Fruit fly (Drosophila melanogaster) whole organism, embryonic: ENCODE data around the gene EMC6.
A peak's percentile ranks its signal among the peaks of the same experiment; 100 is the strongest.

Experiments
- Atf6 ChIP-seq: fragments of 200-800 bp; sonication (Bioruptor generic); IDR thresholded peaks from 2 replicates; pipeline ENCODE4 v1.3.6; 2022; ENCODE audit warnings: missing biosample characterization, missing genetic modification characterization
- C15 ChIP-seq: fragments of 200-800 bp; sonication (Bioruptor generic); IDR thresholded peaks from 3 replicates; pipeline ENCODE4 v1.3.6; 2022; ENCODE audit warnings: missing biosample characterization, missing genetic modification characterization
- CG10147 ChIP-seq: fragments of 200-800 bp; sonication (Bioruptor generic); optimal IDR thresholded peaks from 2 replicates; lab custom pipeline; 2019; ENCODE audit warnings: missing biosample characterization, mild to moderate bottlenecking, missing genetic modification characterization, moderate library complexity
- CG10366 ChIP-seq: fragments of 200-800 bp; sonication (Bioruptor generic); IDR thresholded peaks from 2 replicates; pipeline ENCODE4 v1.3.6; 2022; ENCODE audit warnings: missing biosample characterization, missing genetic modification characterization
- CG10462 ChIP-seq: fragments of 200-800 bp; sonication (Bioruptor generic); optimal IDR thresholded peaks from 2 replicates; lab custom pipeline; 2016; ENCODE audit warnings: missing biosample characterization, missing genetic modification characterization
- CG12299 ChIP-seq: fragments of 200-800 bp; sonication (Bioruptor generic); optimal IDR thresholded peaks from 2 replicates; lab custom pipeline; 2018; ENCODE audit warnings: missing biosample characterization, mild to moderate bottlenecking, missing genetic modification characterization
- CG12769 ChIP-seq: fragments of 200-800 bp; sonication (Bioruptor generic); optimal IDR thresholded peaks from 2 replicates; lab custom pipeline; 2019; ENCODE audit warnings: missing biosample characterization, mild to moderate bottlenecking, missing genetic modification characterization, moderate library complexity
- CG18011 ChIP-seq: fragments of 200-800 bp; sonication (Bioruptor generic); optimal IDR thresholded peaks from 2 replicates; lab custom pipeline; 2017; ENCODE audit warnings: missing biosample characterization, missing genetic modification characterization, mild to moderate bottlenecking, moderate library complexity, missing genotype
- CG18476 ChIP-seq: fragments of 200-800 bp; sonication (Bioruptor generic); optimal IDR thresholded peaks from 2 replicates; lab custom pipeline; 2016; ENCODE audit warnings: missing biosample characterization, mild to moderate bottlenecking, missing genetic modification characterization
- CG2202 ChIP-seq: fragments of 200-800 bp; sonication (Bioruptor generic); optimal IDR thresholded peaks from 2 replicates; lab custom pipeline; 2018; ENCODE audit warnings: missing biosample characterization, mild to moderate bottlenecking, missing genetic modification characterization
- CG3281 ChIP-seq: fragments of 200-800 bp; sonication (Bioruptor generic); optimal IDR thresholded peaks from 3 replicates; lab custom pipeline; 2017; ENCODE audit warnings: missing biosample characterization, mild to moderate bottlenecking, missing genetic modification characterization
- CG3407 ChIP-seq: fragments of 200-800 bp; sonication (Bioruptor generic); optimal IDR thresholded peaks from 2 replicates; lab custom pipeline; 2018; ENCODE audit warnings: missing biosample characterization, mild to moderate bottlenecking, missing genetic modification characterization
- CG43689 ChIP-seq: fragments of 200-800 bp; sonication (Bioruptor generic); IDR thresholded peaks from 2 replicates; pipeline ENCODE4 v1.3.6; 2022; ENCODE audit warnings: missing biosample characterization, missing genetic modification characterization
- CG5245 ChIP-seq: fragments of 200-800 bp; sonication (Bioruptor generic); optimal IDR thresholded peaks from 3 replicates; lab custom pipeline; 2016; ENCODE audit warnings: missing biosample characterization, missing genetic modification characterization
- CG6765 ChIP-seq: fragments of 200-800 bp; sonication (Bioruptor generic); optimal IDR thresholded peaks from 3 replicates; lab custom pipeline; 2017; ENCODE audit warnings: missing biosample characterization, mild to moderate bottlenecking, missing genetic modification characterization
- CG6813 ChIP-seq: fragments of 200-800 bp; sonication (Bioruptor generic); optimal IDR thresholded peaks from 2 replicates; lab custom pipeline; 2017; ENCODE audit warnings: missing biosample characterization, missing genetic modification characterization, mild to moderate bottlenecking, moderate library complexity, missing genetic modification reagents
- CG6854 ChIP-seq: fragments of 200-800 bp; sonication (Bioruptor generic); optimal IDR thresholded peaks from 3 replicates; lab custom pipeline; 2017; ENCODE audit warnings: missing biosample characterization, mild to moderate bottlenecking, missing genetic modification characterization
- CG7271 ChIP-seq: fragments of 200-800 bp; sonication (Bioruptor generic); optimal IDR thresholded peaks from 2 replicates; lab custom pipeline; 2018; ENCODE audit warnings: missing biosample characterization, mild to moderate bottlenecking, missing genetic modification characterization, moderate library complexity
- CG7963 ChIP-seq: fragments of 200-800 bp; sonication (Bioruptor generic); IDR thresholded peaks from 3 replicates; pipeline ENCODE4 v1.3.6; 2022; ENCODE audit warnings: missing biosample characterization, missing genetic modification characterization; ENCODE audit not compliant: partially characterized antibody
- CG7987 ChIP-seq: fragments of 200-800 bp; sonication (Bioruptor generic); optimal IDR thresholded peaks from 2 replicates; lab custom pipeline; 2018; ENCODE audit warnings: missing biosample characterization, mild to moderate bottlenecking, missing genetic modification characterization, moderate library complexity
- CG8765 ChIP-seq: fragments of 200-800 bp; sonication (Bioruptor generic); IDR thresholded peaks from 2 replicates; pipeline ENCODE4 v1.3.6; 2022; ENCODE audit warnings: missing biosample characterization, missing genetic modification characterization
- CHES-1-like ChIP-seq: fragments of 200-800 bp; sonication (Bioruptor generic); optimal IDR thresholded peaks from 2 replicates; lab custom pipeline; 2016; ENCODE audit warnings: missing biosample characterization, missing genetic modification characterization
- Camta ChIP-seq: fragments of 200-800 bp; sonication (Bioruptor generic); optimal IDR thresholded peaks from 2 replicates; lab custom pipeline; 2016; ENCODE audit warnings: missing biosample characterization, missing genetic modification characterization
- D ChIP-seq, 2 experiments: fragments of 200-800 bp in 1 of 2; fragments of >200 bp in 1 of 2; sonication (Bioruptor generic) in 1 of 2; optimal IDR thresholded peaks; 2 replicates in 1 of 2; 3 replicates in 1 of 2; lab custom pipeline; 2017; ENCODE audit warnings: mild to moderate bottlenecking in 1 of 2, missing biosample characterization in 1 of 2, missing genetic modification characterization in 1 of 2, missing genetic modification reagents in 1 of 2
- Scr ChIP-seq: fragments of 200-800 bp; sonication (Bioruptor generic); IDR thresholded peaks from 2 replicates; pipeline ENCODE4 v1.3.6; 2022; ENCODE audit warnings: missing biosample characterization, missing genetic modification characterization; ENCODE audit not compliant: partially characterized antibody
- Side ChIP-seq: fragments of 200-800 bp; sonication (Bioruptor generic); optimal IDR thresholded peaks from 2 replicates; lab custom pipeline; 2016; ENCODE audit warnings: missing biosample characterization, missing genetic modification characterization
- Sry-δ ChIP-seq: fragments of 200-800 bp; sonication (Bioruptor generic); optimal IDR thresholded peaks from 2 replicates; lab custom pipeline; 2016; ENCODE audit warnings: missing biosample characterization, missing genetic modification characterization
- aop ChIP-seq: fragments of 200-800 bp; sonication (Bioruptor generic); IDR thresholded peaks from 2 replicates; pipeline ENCODE4 v1.3.6; 2022; ENCODE audit warnings: missing biosample characterization, missing genetic modification characterization
- btn ChIP-seq: fragments of 200-800 bp; sonication (Bioruptor generic); optimal IDR thresholded peaks from 2 replicates; lab custom pipeline; 2016; ENCODE audit warnings: missing biosample characterization, missing genetic modification characterization
- croc ChIP-seq: fragments of 200-800 bp; sonication (Bioruptor generic); conservative IDR thresholded peaks from 3 replicates; pipeline ENCODE4 v1.3.6; 2022; ENCODE audit warnings: missing biosample characterization, missing genetic modification characterization
- ems ChIP-seq: fragments of 200-800 bp; sonication (Bioruptor generic); optimal IDR thresholded peaks from 3 replicates; lab custom pipeline; 2016; ENCODE audit warnings: missing biosample characterization, missing genetic modification characterization
- fd64A ChIP-seq: fragments of 200-800 bp; sonication (Bioruptor generic); optimal IDR thresholded peaks from 3 replicates; lab custom pipeline; 2018; ENCODE audit warnings: missing biosample characterization, mild to moderate bottlenecking, missing genetic modification characterization
- fd96Cb ChIP-seq: fragments of 200-800 bp; sonication (Bioruptor generic); optimal IDR thresholded peaks from 2 replicates; lab custom pipeline; 2018; ENCODE audit warnings: missing biosample characterization, mild to moderate bottlenecking, missing genetic modification characterization, moderate library complexity
- gcm ChIP-seq: fragments of 200-800 bp; sonication (Bioruptor generic); optimal IDR thresholded peaks from 2 replicates; lab custom pipeline; 2019; ENCODE audit warnings: missing biosample characterization, mild to moderate bottlenecking, missing genetic modification characterization, moderate library complexity
- gro ChIP-seq: fragments of 200-800 bp; sonication (Bioruptor generic); optimal IDR thresholded peaks from 2 replicates; lab custom pipeline; 2016; ENCODE audit warnings: missing biosample characterization, missing genetic modification characterization
- jumu ChIP-seq: fragments of 200-800 bp; sonication (Bioruptor generic); optimal IDR thresholded peaks from 3 replicates; lab custom pipeline; 2016; ENCODE audit warnings: missing biosample characterization, missing genetic modification characterization
- kay ChIP-seq: fragments of 200-800 bp; sonication (Bioruptor generic); optimal IDR thresholded peaks from 2 replicates; lab custom pipeline; 2016; ENCODE audit warnings: missing biosample characterization, missing genetic modification characterization
- knrl ChIP-seq: fragments of 200-800 bp; sonication (Bioruptor generic); IDR thresholded peaks from 3 replicates; pipeline ENCODE4 v1.3.6; 2022; ENCODE audit warnings: missing biosample characterization, missing genetic modification characterization; ENCODE audit not compliant: partially characterized antibody
- p53 ChIP-seq: fragments of 200-800 bp; sonication (Bioruptor generic); optimal IDR thresholded peaks from 2 replicates; lab custom pipeline; 2016; ENCODE audit warnings: missing biosample characterization, missing genetic modification characterization
- peb ChIP-seq: fragments of 200-800 bp; sonication (Bioruptor generic); IDR thresholded peaks from 2 replicates; pipeline ENCODE4 v1.3.6; 2022; ENCODE audit warnings: missing biosample characterization, missing genetic modification characterization
- psq ChIP-seq: fragments of 200-800 bp; sonication (Bioruptor generic); optimal IDR thresholded peaks from 2 replicates; lab custom pipeline; 2017; ENCODE audit warnings: missing biosample characterization, missing genetic modification characterization
- row ChIP-seq: fragments of 200-800 bp; sonication (Bioruptor generic); IDR thresholded peaks from 3 replicates; pipeline ENCODE4 v1.3.6; 2022; ENCODE audit warnings: missing biosample characterization, missing genetic modification characterization
- run ChIP-seq: fragments of 200-800 bp; sonication (Bioruptor generic); optimal IDR thresholded peaks from 3 replicates; lab custom pipeline; 2018; ENCODE audit warnings: missing biosample characterization, mild to moderate bottlenecking, missing genetic modification characterization
- sd ChIP-seq: fragments of 200-800 bp; sonication (Bioruptor generic); optimal IDR thresholded peaks from 3 replicates; lab custom pipeline; 2018; ENCODE audit warnings: missing biosample characterization, mild to moderate bottlenecking, missing genetic modification characterization, moderate library complexity
- slbo ChIP-seq: fragments of 200-800 bp; sonication (Bioruptor generic); IDR thresholded peaks from 2 replicates; pipeline ENCODE4 v1.3.6; 2022; ENCODE audit warnings: missing biosample characterization, missing genetic modification characterization
- slou ChIP-seq: fragments of 200-800 bp; sonication (Bioruptor generic); optimal IDR thresholded peaks from 3 replicates; lab custom pipeline; 2016; ENCODE audit warnings: missing biosample characterization, missing genetic modification characterization
- sna ChIP-seq: fragments of 200-800 bp; sonication (Bioruptor generic); IDR thresholded peaks from 2 replicates; pipeline ENCODE4 v1.3.6; 2022; ENCODE audit warnings: missing biosample characterization, missing genetic modification characterization; ENCODE audit not compliant: partially characterized antibody
- sug ChIP-seq: fragments of 200-800 bp; optimal IDR thresholded peaks from 2 replicates; lab custom pipeline; 2019; ENCODE audit warnings: missing biosample characterization, mild to moderate bottlenecking, missing genetic modification characterization, moderate library complexity
- usp ChIP-seq: fragments of >200 bp; optimal IDR thresholded peaks from 2 replicates; lab custom pipeline; 2017; ENCODE audit warnings: missing biosample characterization, missing genetic modification characterization

EMC6 gene

dm6 chr3R:25049742-25050517 lies 25.1 kb upstream of the EMC6 start (continued):
- TF ChIP-seq aop (GFP tag; lab: Robert Waterston, UW) (no peak), fd96Cb (tag; lab: Kevin White, UChicago) (no peak), sd (peak; percentile 58), usp (GFP tag; lab: Kevin White, UChicago) (no peak), sna (GFP tag; lab: Robert Waterston, UW) (no peak), fd64A (no peak), kay (GFP tag; lab: Kevin White, UChicago) (peak; percentile 93), knrl (GFP tag; lab: Robert Waterston, UW) (no peak), CG10366 (GFP tag; lab: Robert Waterston, UW) (no peak), btn (no peak), CG8765 (no peak), gcm (GFP tag; lab: Kevin White, UChicago) (peak; percentile 42), psq (GFP tag; lab: Kevin White, UChicago) (peak; percentile 31), CG3407 (GFP tag; lab: Kevin White, UChicago) (no peak), Side (GFP tag; lab: Kevin White, UChicago) (no peak), gro (peak; percentile 4), CG18011 (GFP tag; lab: Kevin White, UChicago) (no peak), CG18476 (GFP tag; lab: Kevin White, UChicago) (no peak), CG10462 (no peak), Camta (GFP tag; lab: Kevin White, UChicago) (no peak), CHES-1-like (GFP tag; lab: Kevin White, UChicago) (peak; percentile 10), CG7963 (GFP tag; lab: Robert Waterston, UW) (no peak), CG6854 (peak; percentile 10), CG43689 (GFP tag; lab: Robert Waterston, UW) (no peak), D (optimal IDR thresholded peaks at IDR 0.05; lab: Kevin White, UChicago) (peak; percentile 39), D (GFP tag; optimal IDR thresholded peaks at IDR 0.05; lab: Kevin White, UChicago) (no peak), ems (no peak), row (GFP tag; lab: Robert Waterston, UW) (no peak), Sry-δ (GFP tag; lab: Kevin White, UChicago) (peak; percentile 46), CG12769 (tag; lab: Kevin White, UChicago) (peak; percentile 73), run (tag; lab: Kevin White, UChicago) (peak; percentile 21), CG6813 (no peak), slou (GFP tag; lab: Kevin White, UChicago) (no peak), CG5245 (GFP tag; lab: Kevin White, UChicago) (no peak), Scr (GFP tag; lab: Robert Waterston, UW) (no peak), CG2202 (tag; lab: Kevin White, UChicago) (peak; percentile 3), sug (peak; percentile 68), Atf6 (no peak), jumu (GFP tag; lab: Kevin White, UChicago) (peak; percentile 17), CG7271 (peak; percentile 55), CG3281 (GFP tag; lab: Kevin White, UChicago) (peak; percentile 44), CG7987 (GFP tag; lab: Kevin White, UChicago) (peak; percentile 52), CG12299 (tag; lab: Kevin White, UChicago) (no peak), peb (no peak), CG6765 (GFP tag; lab: Kevin White, UChicago) (peak; percentile 54), CG10147 (GFP tag; lab: Kevin White, UChicago) (peak; percentile 8), p53 (GFP tag; lab: Kevin White, UChicago) (peak; percentile 42), slbo (GFP tag; lab: Robert Waterston, UW) (no peak), croc (no peak), C15 (no peak)
